Worm (Caenorhabditis elegans): Measurements from ENCODE around the gene col-183.

DNA sequence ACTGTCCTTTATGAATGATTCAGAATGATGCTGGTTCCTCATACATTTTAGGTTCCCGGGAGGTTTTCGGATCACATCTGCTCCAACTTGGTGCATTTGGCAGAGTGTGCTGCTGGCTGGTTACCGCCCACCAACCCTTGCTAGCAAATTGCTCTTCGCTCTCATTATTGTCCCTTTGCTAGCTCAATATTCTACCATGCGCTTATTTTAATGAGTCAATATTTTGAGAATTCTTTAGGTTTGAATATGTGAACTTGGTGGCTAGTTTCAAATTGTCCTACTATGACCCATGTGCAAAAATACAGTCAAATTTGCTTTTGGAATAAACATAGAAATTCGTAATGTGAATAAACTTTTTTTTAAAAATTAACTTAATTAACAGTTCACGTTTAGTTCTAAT lies 32.4 kb downstream of the col-183 start:
- TF ChIP-seq mef-2 (tag; optimal IDR thresholded peaks at IDR 0.05) (no peak), C16A3.4 (tag; optimal IDR thresholded peaks at IDR 0.05) (no peak), grh-1 (GFP tag; IDR thresholded peaks at IDR 0.05) (no peak), lir-3 (tag; optimal IDR thresholded peaks at IDR 0.05; ENCODE audit: poor library complexity) (no peak), elt-2 (tag; optimal IDR thresholded peaks at IDR 0.05) (no peak)

All from whole organism, L1 larva.